Fruit fly (Drosophila melanogaster) whole organism, embryonic: ENCODE measurements around the gene Oatp26F.

Source experiments
- Bteb2 ChIP-seq: fragments of 200-800 bp; sonication (Bioruptor generic); optimal IDR thresholded peaks from 2 replicates; lab custom pipeline; 2016; ENCODE audit warnings: missing biosample characterization, missing genetic modification characterization
- CG1024 ChIP-seq: fragments of 200-800 bp; sonication (Bioruptor generic); IDR thresholded peaks from 2 replicates; pipeline ENCODE4 v1.3.6; 2022; ENCODE audit warnings: missing biosample characterization, missing genetic modification characterization
- CG10366 ChIP-seq: fragments of 200-800 bp; sonication (Bioruptor generic); IDR thresholded peaks from 2 replicates; pipeline ENCODE4 v1.3.6; 2022; ENCODE audit warnings: missing biosample characterization, missing genetic modification characterization
- CG10959 ChIP-seq: fragments of 200-800 bp; sonication (Bioruptor generic); IDR thresholded peaks from 2 replicates; pipeline ENCODE4 v1.3.6; 2022; ENCODE audit warnings: missing biosample characterization, missing genetic modification characterization
- CG11247 ChIP-seq: fragments of 200-800 bp; sonication (Bioruptor generic); IDR thresholded peaks from 2 replicates; pipeline ENCODE4 v1.3.6; 2022; ENCODE audit warnings: missing biosample characterization, missing genetic modification characterization
- CG13123 ChIP-seq: fragments of 200-800 bp; sonication (Bioruptor generic); optimal IDR thresholded peaks from 2 replicates; lab custom pipeline; 2016; ENCODE audit warnings: missing biosample characterization, missing genetic modification characterization
- CG18476 ChIP-seq: fragments of 200-800 bp; sonication (Bioruptor generic); optimal IDR thresholded peaks from 2 replicates; lab custom pipeline; 2016; ENCODE audit warnings: missing biosample characterization, mild to moderate bottlenecking, missing genetic modification characterization
- CG18599 ChIP-seq: fragments of 200-800 bp; sonication (Bioruptor generic); optimal IDR thresholded peaks from 3 replicates; lab custom pipeline; 2017; ENCODE audit warnings: missing biosample characterization, missing genetic modification characterization, mild to moderate bottlenecking, moderate library complexity, missing genetic modification reagents
- CG3065 ChIP-seq: fragments of 200-800 bp; sonication (Bioruptor generic); optimal IDR thresholded peaks from 2 replicates; lab custom pipeline; 2016; ENCODE audit warnings: missing biosample characterization, missing genetic modification characterization
- CG31365 ChIP-seq: fragments of 200-800 bp; sonication (Bioruptor generic); optimal IDR thresholded peaks from 2 replicates; lab custom pipeline; 2018; ENCODE audit warnings: missing biosample characterization, mild to moderate bottlenecking, missing genetic modification characterization
- CG3163 ChIP-seq: fragments of 200-800 bp; sonication (Bioruptor generic); optimal IDR thresholded peaks from 3 replicates; lab custom pipeline; 2016; ENCODE audit warnings: missing biosample characterization, missing genetic modification characterization
- CG33557 ChIP-seq: fragments of 200-800 bp; sonication (Bioruptor generic); optimal IDR thresholded peaks from 2 replicates; lab custom pipeline; 2019; ENCODE audit warnings: missing biosample characterization, mild to moderate bottlenecking, missing genetic modification characterization, moderate library complexity
- CG34376 ChIP-seq: fragments of 200-800 bp; sonication (Bioruptor generic); optimal IDR thresholded peaks from 2 replicates; lab custom pipeline; 2018; ENCODE audit warnings: missing biosample characterization, mild to moderate bottlenecking, missing genetic modification characterization
- CG6254 ChIP-seq: fragments of 200-800 bp; sonication (Bioruptor generic); optimal IDR thresholded peaks from 3 replicates; lab custom pipeline; 2017; ENCODE audit warnings: mild to moderate bottlenecking, missing biosample characterization, missing genetic modification reagents, missing genetic modification characterization
- CG6689 ChIP-seq: fragments of 200-800 bp; sonication (Bioruptor generic); IDR thresholded peaks from 2 replicates; pipeline ENCODE4 v1.3.6; 2022; ENCODE audit warnings: missing biosample characterization, missing genetic modification characterization
- CG6765 ChIP-seq: fragments of 200-800 bp; sonication (Bioruptor generic); optimal IDR thresholded peaks from 3 replicates; lab custom pipeline; 2017; ENCODE audit warnings: missing biosample characterization, mild to moderate bottlenecking, missing genetic modification characterization
- CG6854 ChIP-seq: fragments of 200-800 bp; sonication (Bioruptor generic); optimal IDR thresholded peaks from 3 replicates; lab custom pipeline; 2017; ENCODE audit warnings: missing biosample characterization, mild to moderate bottlenecking, missing genetic modification characterization
- Chrac-16 ChIP-seq: fragments of 200-800 bp; sonication (Bioruptor generic); optimal IDR thresholded peaks from 3 replicates; lab custom pipeline; 2016; ENCODE audit warnings: missing biosample characterization, missing genetic modification characterization
- CkIIα-i1 ChIP-seq: fragments of 200-800 bp; sonication (Bioruptor generic); IDR thresholded peaks from 2 replicates; pipeline ENCODE4 v1.3.6; 2022; ENCODE audit warnings: missing biosample characterization, missing genetic modification characterization
- Dll ChIP-seq: fragments of 200-800 bp; sonication (Bioruptor generic); IDR thresholded peaks from 4 replicates; pipeline ENCODE4 v1.3.6; 2022; ENCODE audit warnings: missing biosample characterization, missing genetic modification characterization; ENCODE audit not compliant: partially characterized antibody
- Doc3 ChIP-seq: fragments of 200-800 bp; sonication (Bioruptor generic); IDR thresholded peaks from 3 replicates; pipeline ENCODE4 v1.3.6; 2022; ENCODE audit warnings: missing biosample characterization, missing genetic modification characterization; ENCODE audit not compliant: partially characterized antibody
- Ets97D ChIP-seq: fragments of 200-800 bp; sonication (Bioruptor generic); optimal IDR thresholded peaks from 3 replicates; lab custom pipeline; 2016; ENCODE audit warnings: missing biosample characterization, missing genetic modification characterization
- GATAe ChIP-seq: fragments of 200-800 bp; sonication (Bioruptor generic); conservative IDR thresholded peaks from 2 replicates; pipeline ENCODE4 v1.3.6; 2022; ENCODE audit warnings: missing biosample characterization, missing genetic modification characterization
- Lim3 ChIP-seq: fragments of 200-800 bp; sonication (Bioruptor generic); IDR thresholded peaks from 2 replicates; pipeline ENCODE4 v1.3.6; 2022; ENCODE audit warnings: missing biosample characterization, missing genetic modification characterization
- MTF-1 ChIP-seq: fragments of 200-800 bp; sonication (Bioruptor generic); optimal IDR thresholded peaks from 2 replicates; lab custom pipeline; 2018; ENCODE audit warnings: missing biosample characterization, mild to moderate bottlenecking, missing genetic modification characterization, borderline replicate concordance
- Oaz ChIP-seq: fragments of 200-800 bp; sonication (Bioruptor generic); IDR thresholded peaks from 2 replicates; pipeline ENCODE4 v1.3.6; 2022; ENCODE audit warnings: missing biosample characterization, missing genetic modification characterization
- PHDP ChIP-seq: fragments of 200-800 bp; sonication (Bioruptor generic); optimal IDR thresholded peaks from 3 replicates; lab custom pipeline; 2018; ENCODE audit warnings: missing biosample characterization, mild to moderate bottlenecking, missing genetic modification characterization, moderate library complexity
- ase ChIP-seq: fragments of 200-800 bp; sonication (Bioruptor generic); IDR thresholded peaks from 3 replicates; pipeline ENCODE4 v1.3.6; 2022; ENCODE audit warnings: missing biosample characterization, missing genetic modification characterization
- btn ChIP-seq: fragments of 200-800 bp; sonication (Bioruptor generic); optimal IDR thresholded peaks from 2 replicates; lab custom pipeline; 2016; ENCODE audit warnings: missing biosample characterization, missing genetic modification characterization
- cg ChIP-seq: fragments of 200-800 bp; sonication (Bioruptor generic); optimal IDR thresholded peaks from 3 replicates; lab custom pipeline; 2019; ENCODE audit warnings: missing biosample characterization, mild to moderate bottlenecking, missing genetic modification characterization, moderate library complexity
- dan ChIP-seq: fragments of 200-800 bp; sonication (Bioruptor generic); IDR thresholded peaks from 2 replicates; pipeline ENCODE4 v1.3.6; 2022; ENCODE audit warnings: missing biosample characterization, missing genetic modification characterization
- fd96Cb ChIP-seq: fragments of 200-800 bp; sonication (Bioruptor generic); optimal IDR thresholded peaks from 2 replicates; lab custom pipeline; 2018; ENCODE audit warnings: missing biosample characterization, mild to moderate bottlenecking, missing genetic modification characterization, moderate library complexity
- gsb ChIP-seq: fragments of 200-800 bp; sonication (Bioruptor generic); IDR thresholded peaks from 2 replicates; pipeline ENCODE4 v1.3.6; 2022; ENCODE audit warnings: missing biosample characterization, missing genetic modification characterization
- ham ChIP-seq: fragments of 200-800 bp; sonication (Bioruptor generic); IDR thresholded peaks from 2 replicates; pipeline ENCODE4 v1.3.6; 2022; ENCODE audit warnings: missing biosample characterization, missing genetic modification characterization
- luna ChIP-seq: fragments of 200-800 bp; sonication (Bioruptor generic); optimal IDR thresholded peaks from 2 replicates; lab custom pipeline; 2016; ENCODE audit warnings: missing biosample characterization, missing genetic modification characterization
- mam ChIP-seq: fragments of 200-800 bp; sonication (Bioruptor generic); optimal IDR thresholded peaks from 3 replicates; lab custom pipeline; 2016; ENCODE audit warnings: missing biosample characterization, missing genetic modification characterization
- nom ChIP-seq: fragments of 200-800 bp; sonication (Bioruptor generic); optimal IDR thresholded peaks from 2 replicates; lab custom pipeline; 2017; ENCODE audit warnings: missing biosample characterization, missing genetic modification characterization, mild to moderate bottlenecking, moderate library complexity, missing genetic modification reagents
- org-1 ChIP-seq: fragments of 200-800 bp; sonication (Bioruptor generic); optimal IDR thresholded peaks from 2 replicates; lab custom pipeline; 2017; ENCODE audit warnings: missing biosample characterization, missing genetic modification characterization
- pb ChIP-seq: fragments of 200-800 bp; sonication (Bioruptor generic); optimal IDR thresholded peaks from 3 replicates; lab custom pipeline; 2016; ENCODE audit warnings: missing biosample characterization, missing genetic modification characterization
- peb ChIP-seq: fragments of 200-800 bp; sonication (Bioruptor generic); IDR thresholded peaks from 2 replicates; pipeline ENCODE4 v1.3.6; 2022; ENCODE audit warnings: missing biosample characterization, missing genetic modification characterization
- pfk ChIP-seq: fragments of 200-800 bp; sonication (Bioruptor generic); optimal IDR thresholded peaks from 2 replicates; lab custom pipeline; 2018; ENCODE audit warnings: missing biosample characterization, mild to moderate bottlenecking, missing genetic modification characterization, moderate library complexity
- prd ChIP-seq, 3 experiments: fragments of >200 bp in 2 of 3; fragments of 200-800 bp in 1 of 3; sonication (Bioruptor generic) in 1 of 3; optimal IDR thresholded peaks in 2 of 3; IDR thresholded peaks in 1 of 3; 2 replicates in 2 of 3; 3 replicates in 1 of 3; pipeline versions ENCODE4 v1.3.6 to Lab custom; 2017 to 2022; ENCODE audit warnings: missing biosample characterization in 1 of 3, missing genetic modification characterization in 1 of 3
- rib ChIP-seq: fragments of 200-800 bp; sonication (Bioruptor generic); IDR thresholded peaks from 2 replicates; pipeline ENCODE4 v1.3.6; 2022; ENCODE audit warnings: missing biosample characterization, missing genetic modification characterization
- scrt ChIP-seq: fragments of 200-800 bp; sonication (Bioruptor generic); optimal IDR thresholded peaks from 2 replicates; lab custom pipeline; 2018; ENCODE audit warnings: missing biosample characterization, mild to moderate bottlenecking, missing genetic modification characterization, moderate library complexity
- slbo ChIP-seq: fragments of 200-800 bp; sonication (Bioruptor generic); IDR thresholded peaks from 2 replicates; pipeline ENCODE4 v1.3.6; 2022; ENCODE audit warnings: missing biosample characterization, missing genetic modification characterization
- tio ChIP-seq: fragments of 200-800 bp; sonication (Bioruptor generic); optimal IDR thresholded peaks from 2 replicates; lab custom pipeline; 2017; ENCODE audit warnings: missing biosample characterization, missing genetic modification characterization, inconsistent platforms
- ttk ChIP-seq: fragments of 200-800 bp; sonication (Bioruptor generic); IDR thresholded peaks from 2 replicates; pipeline ENCODE4 v2.1.2; 2022; ENCODE audit warnings: missing biosample characterization, missing genetic modification characterization
- tx ChIP-seq: fragments of 200-800 bp; sonication (Bioruptor generic); optimal IDR thresholded peaks from 2 replicates; lab custom pipeline; 2016; ENCODE audit warnings: missing biosample characterization, missing genetic modification characterization
- wdn ChIP-seq: fragments of 200-800 bp; sonication (Bioruptor generic); IDR thresholded peaks from 2 replicates; pipeline ENCODE4 v1.3.6; 2022; ENCODE audit warnings: missing biosample characterization, missing genetic modification characterization
- zen2 ChIP-seq: fragments of 200-800 bp; sonication (Bioruptor generic); IDR thresholded peaks from 3 replicates; pipeline ENCODE4 v1.3.6; 2022; ENCODE audit warnings: missing biosample characterization, missing genetic modification characterization; ENCODE audit not compliant: partially characterized antibody

The Oatp26F gene

DNA sequence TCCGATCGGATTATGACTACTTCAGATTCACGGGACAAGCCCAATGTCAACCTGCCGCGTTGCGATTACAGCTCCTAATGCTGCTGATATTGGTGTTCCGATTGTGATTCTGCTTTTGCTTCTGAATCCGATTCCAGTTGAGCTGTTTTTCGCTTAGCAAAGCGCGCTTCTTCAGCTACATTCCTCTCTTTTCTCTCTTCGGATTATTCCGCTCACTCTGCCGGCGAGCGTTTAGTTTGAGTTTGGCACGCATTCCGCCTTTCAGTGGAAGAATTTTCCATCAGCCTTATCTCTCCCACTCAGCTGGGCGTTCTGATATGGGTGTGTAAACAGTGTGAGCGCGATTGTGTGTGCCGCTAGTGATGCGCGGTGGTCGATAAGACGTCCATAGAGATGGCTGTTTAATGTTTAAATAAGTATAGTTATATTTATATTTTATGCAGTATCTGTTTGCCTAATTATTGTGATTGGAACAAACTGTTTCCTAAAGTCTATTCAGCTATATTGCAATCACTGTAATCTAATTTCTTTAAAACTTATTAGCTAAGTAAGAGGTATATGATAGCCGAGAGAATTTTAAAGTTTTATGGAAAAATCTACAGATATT is 35.6 kb upstream of the Oatp26F start, which contains the start of gene Galt (continued):
- TF ChIP-seq prd (optimal IDR thresholded peaks at IDR 0.05; lab: Kevin White, UChicago) (no peak), prd (GFP tag; IDR thresholded peaks at IDR 0.05; lab: Robert Waterston, UW) (0 out of 3 replicates have a peak, but pooled peaks have one; percentile 36), rib (GFP tag; lab: Robert Waterston, UW) (no peak), luna (no peak), pb (no peak), MTF-1 (GFP tag; lab: Kevin White, UChicago) (no peak), CG1024 (GFP tag; lab: Robert Waterston, UW) (no peak), org-1 (GFP tag; lab: Kevin White, UChicago) (no peak), CG6765 (GFP tag; lab: Kevin White, UChicago) (peak; percentile 5), ham (GFP tag; lab: Robert Waterston, UW) (no peak), scrt (GFP tag; lab: Kevin White, UChicago) (no peak), tio (no peak), Dll (GFP tag; lab: Robert Waterston, UW) (peak; percentile 77), CG3163 (GFP tag; lab: Kevin White, UChicago) (peak; percentile 61), CG10959 (no peak), CG31365 (tag; lab: Kevin White, UChicago) (no peak), CkIIα-i1 (GFP tag; lab: Robert Waterston, UW) (no peak), Ets97D (GFP tag; lab: Kevin White, UChicago) (no peak), CG6854 (GFP tag; lab: Kevin White, UChicago) (peak; percentile 50), wdn (GFP tag; lab: Robert Waterston, UW) (no peak), tx (GFP tag; lab: Kevin White, UChicago) (no peak), CG10366 (GFP tag; lab: Robert Waterston, UW) (no peak), CG6689 (GFP tag; lab: Robert Waterston, UW) (no peak), Lim3 (GFP tag; lab: Robert Waterston, UW) (no peak), mam (GFP tag; lab: Kevin White, UChicago) (no peak), pfk (GFP tag; lab: Kevin White, UChicago) (peak; percentile 37), Oaz (GFP tag; lab: Robert Waterston, UW) (no peak), fd96Cb (no peak), CG3065 (GFP tag; lab: Kevin White, UChicago) (no peak), peb (no peak), ase (GFP tag; lab: Robert Waterston, UW) (no peak), CG18476 (no peak), slbo (GFP tag; lab: Robert Waterston, UW) (peak; percentile 52; the same call in 1 of the 2 replicates), zen2 (peak; percentile 54; the same call in 2 of the 3 replicates), ttk (no peak), btn (GFP tag; lab: Kevin White, UChicago) (no peak), CG6254 (GFP tag; lab: Kevin White, UChicago) (no peak), nom (GFP tag; lab: Kevin White, UChicago) (peak; percentile 47), gsb (GFP tag; lab: Robert Waterston, UW) (no peak), CG34376 (GFP tag; lab: Kevin White, UChicago) (peak; percentile 90), cg (GFP tag; lab: Kevin White, UChicago) (peak; percentile 65), Chrac-16 (GFP tag; lab: Kevin White, UChicago) (no peak), Bteb2 (GFP tag; lab: Kevin White, UChicago) (peak; percentile 2), Doc3 (GFP tag; lab: Robert Waterston, UW) (no peak; the same call in 1 of the 3 replicates), CG11247 (no peak), GATAe (GFP tag; lab: Robert Waterston, UW) (peak; percentile 57; the same call in 1 of the 2 replicates), CG33557 (GFP tag; lab: Kevin White, UChicago) (no peak), PHDP (tag; lab: Kevin White, UChicago) (peak; percentile 64), CG18599 (GFP tag; lab: Kevin White, UChicago) (peak; percentile 21), CG13123 (GFP tag; lab: Kevin White, UChicago) (no peak), dan (no peak)
